Fruit fly (Drosophila melanogaster): ENCODE data around the gene CG13280.

The CG13280 gene

dm6 chr2L:16793970-16794369 is 26.9 kb downstream of the CG13280 start, which contains the start of gene Ugt37C2 (continued):
- TF ChIP-seq CG8290 (GFP tag; optimal IDR thresholded peaks at IDR 0.05) (no peak), CG8290 (tag; optimal IDR thresholded peaks at IDR 0.05) (peak in 1 of 2 experiments; percentile 12), CG18764 (GFP tag; optimal IDR thresholded peaks at IDR 0.05) (no peak), CG7372 (GFP tag; IDR thresholded peaks at IDR 0.05) (no peak), CG7963 (GFP tag; IDR thresholded peaks at IDR 0.05; ENCODE audit: partially characterized antibody) (0 out of 3 replicates have a peak, but pooled peaks have one; percentile 15), so (GFP tag; IDR thresholded peaks at IDR 0.05) (no peak), sug (tag; optimal IDR thresholded peaks at IDR 0.05) (peak; percentile 16), Dbx (GFP tag; IDR thresholded peaks at IDR 0.05) (0 out of 3 replicates have a peak, but pooled peaks have one; percentile 23), CG7271 (tag; optimal IDR thresholded peaks at IDR 0.05) (no peak), CG12769 (tag; optimal IDR thresholded peaks at IDR 0.05) (peak; percentile 40), otp (GFP tag; IDR thresholded peaks at IDR 0.05) (no peak), Ada2b (GFP tag; IDR thresholded peaks at IDR 0.05) (no peak), exex (tag; optimal IDR thresholded peaks at IDR 0.05) (peak; percentile 11), ranshi (GFP tag; IDR thresholded peaks at IDR 0.05) (0 out of 2 replicates have a peak, but pooled peaks have one; percentile 14), Trl (optimal IDR thresholded peaks at IDR 0.05) (peak; percentile 58 to 61), Trl (GFP tag; optimal IDR thresholded peaks at IDR 0.05) (no peak), CG1602 (GFP tag; optimal IDR thresholded peaks at IDR 0.05) (no peak), Ptx1 (GFP tag; IDR thresholded peaks at IDR 0.05) (no peak), Fer3 (tag; optimal IDR thresholded peaks at IDR 0.05) (no peak), hbn (GFP tag; IDR thresholded peaks at IDR 0.05; ENCODE audit: partially characterized antibody) (0 out of 2 replicates have a peak, but pooled peaks have one; percentile 28), CG11398 (GFP tag; optimal IDR thresholded peaks at IDR 0.05) (no peak), Xbp1 (GFP tag; optimal IDR thresholded peaks at IDR 0.05) (no peak), Lpt (GFP tag; optimal IDR thresholded peaks at IDR 0.05) (no peak), pnt (GFP tag; optimal IDR thresholded peaks at IDR 0.05) (no peak)

DNA sequence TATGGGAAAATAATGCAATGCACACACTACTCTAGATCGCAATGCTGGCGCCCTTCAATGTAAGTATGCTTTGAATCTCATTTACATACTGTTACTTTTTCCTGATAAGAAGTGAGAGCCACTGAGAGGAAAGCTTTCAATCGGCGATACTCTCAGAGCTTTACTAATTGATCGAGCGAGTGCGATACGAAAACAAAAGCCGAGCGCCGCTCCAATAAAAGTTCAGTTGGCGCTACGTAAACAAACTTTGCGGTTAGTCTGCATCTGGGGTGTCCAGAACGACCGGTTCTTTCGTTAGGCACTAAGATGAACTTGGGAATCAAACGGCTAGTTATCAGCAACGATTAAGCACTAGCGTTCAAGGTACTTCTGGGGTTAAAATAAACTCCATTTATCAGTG is 29.5 kb downstream of the CG13280 start, which contains the start of gene CG17928:
Gene CG17928 (plus strand): TSS at position 224 of the 400 bp plus-strand sequence.
- TF ChIP-seq gce (GFP tag; IDR thresholded peaks at IDR 0.05) (no peak), CG32767 (GFP tag; IDR thresholded peaks at IDR 0.05) (no peak), CG7556 (GFP tag; optimal IDR thresholded peaks at IDR 0.05) (no peak), amos (GFP tag; IDR thresholded peaks at IDR 0.05; ENCODE audit: partially characterized antibody) (peak; percentile 9; the same call in 1 of the 2 replicates), CG8290 (GFP tag; optimal IDR thresholded peaks at IDR 0.05) (no peak), CG8290 (tag; optimal IDR thresholded peaks at IDR 0.05) (peak in 1 of 2 experiments; percentile 45), run (tag; optimal IDR thresholded peaks at IDR 0.05) (peak; percentile 67), CG13287 (GFP tag; IDR thresholded peaks at IDR 0.05; ENCODE audit: partially characterized antibody) (peak; percentile 10; the same call in 1 of the 2 replicates), vvl (GFP tag; IDR thresholded peaks at IDR 0.05) (peak; percentile 72), CG12769 (tag; optimal IDR thresholded peaks at IDR 0.05) (peak; percentile 57), HmgD (GFP tag; optimal IDR thresholded peaks at IDR 0.05) (no peak), hbn (GFP tag; IDR thresholded peaks at IDR 0.05; ENCODE audit: partially characterized antibody) (0 out of 2 replicates have a peak, but pooled peaks have one; percentile 13), CG12155 (GFP tag; optimal IDR thresholded peaks at IDR 0.05) (peak; percentile 10), CG15514 (GFP tag; optimal IDR thresholded peaks at IDR 0.05) (peak; percentile 3), Hr51 (GFP tag; optimal IDR thresholded peaks at IDR 0.05) (no peak), Deaf1 (tag; optimal IDR thresholded peaks at IDR 0.05) (peak; percentile 92), CG9437 (GFP tag; optimal IDR thresholded peaks at IDR 0.05) (peak; percentile 70), CG3838 (GFP tag; optimal IDR thresholded peaks at IDR 0.05) (no peak), CTCF (GFP tag; optimal IDR thresholded peaks at IDR 0.05) (peak; percentile 9), Jarid2 (GFP tag; optimal IDR thresholded peaks at IDR 0.05) (peak; percentile 67), so (GFP tag; IDR thresholded peaks at IDR 0.05) (0 out of 3 replicates have a peak, but pooled peaks have one; percentile 7), chinmo (GFP tag; IDR thresholded peaks at IDR 0.05; ENCODE audit: partially characterized antibody) (peak; percentile 77; the same call in 1 of the 4 replicates), pan (optimal IDR thresholded peaks at IDR 0.05) (no peak), pan (GFP tag; optimal IDR thresholded peaks at IDR 0.05 in 1 of 2, IDR thresholded peaks at IDR 0.05 in 1 of 2) (peak in 1 of 2 experiments; percentile 12), ftz-f1 (GFP tag; optimal IDR thresholded peaks at IDR 0.05) (peak; percentile 70), CG7963 (GFP tag; IDR thresholded peaks at IDR 0.05; ENCODE audit: partially characterized antibody) (no peak), mirr (GFP tag; optimal IDR thresholded peaks at IDR 0.05) (peak; percentile 21), CG3995 (GFP tag; optimal IDR thresholded peaks at IDR 0.05) (peak; percentile 71), CG32532 (GFP tag; IDR thresholded peaks at IDR 0.05) (0 out of 2 replicates have a peak, but pooled peaks have one; percentile 11), Trl (optimal IDR thresholded peaks at IDR 0.05) (peak; percentile 58 to 78), Trl (GFP tag; optimal IDR thresholded peaks at IDR 0.05) (no peak), al (GFP tag; IDR thresholded peaks at IDR 0.05) (no peak), Dip2 (GFP tag; IDR thresholded peaks at IDR 0.05) (no peak), sob (GFP tag; IDR thresholded peaks at IDR 0.05) (no peak)

Measured in whole organism, embryonic.